Worm (Caenorhabditis elegans) whole organism, L2 larva: ENCODE measurements around the gene F33C8.2.

Experiments used
- C34F6.9 ChIP-seq: fragments of 150-350 bp; optimal IDR thresholded peaks from 2 replicates; lab custom pipeline; 2014; ENCODE audit warnings: missing biosample characterization, missing genetic modification characterization
- F13H6.1 ChIP-seq: sonication (generic microtip); optimal IDR thresholded peaks from 2 replicates; lab custom pipeline; 2016; ENCODE audit warnings: missing genetic modification characterization, missing compliant biosample characterization
- Y55F3AM.14 ChIP-seq: fragments of 200-800 bp; sonication (Bioruptor generic); optimal IDR thresholded peaks from 2 replicates; lab custom pipeline; 2018; ENCODE audit warnings: mild to moderate bottlenecking, missing genetic modification characterization, missing compliant biosample characterization
- ZK546.5 ChIP-seq: sonication (generic microtip); optimal IDR thresholded peaks from 2 replicates; lab custom pipeline; 2017; ENCODE audit warnings: missing biosample characterization, missing genetic modification characterization
- alr-1 ChIP-seq: fragments of 150-350 bp; optimal IDR thresholded peaks from 2 replicates; lab custom pipeline; 2014; ENCODE audit warnings: missing biosample characterization, missing genetic modification characterization
- ama-1 ChIP-seq: fragments of 150-350 bp; optimal IDR thresholded peaks from 2 replicates; lab custom pipeline; 2018; ENCODE audit warnings: inconsistent platforms
- ceh-16 ChIP-seq: fragments of 150-350 bp; optimal IDR thresholded peaks from 2 replicates; lab custom pipeline; 2014; ENCODE audit warnings: missing biosample characterization, missing genetic modification characterization
- ceh-82 ChIP-seq: fragments of 150-350 bp; optimal IDR thresholded peaks from 2 replicates; lab custom pipeline; 2014; ENCODE audit warnings: missing biosample characterization, missing genetic modification characterization
- crh-2 ChIP-seq: sonication (generic microtip); optimal IDR thresholded peaks from 2 replicates; lab custom pipeline; 2017; ENCODE audit warnings: missing biosample characterization, missing genetic modification characterization
- dmd-4 ChIP-seq: sonication (generic microtip); optimal IDR thresholded peaks from 2 replicates; lab custom pipeline; 2017; ENCODE audit warnings: missing biosample characterization, missing genetic modification characterization
- elt-1 ChIP-seq: fragments of 150-350 bp; optimal IDR thresholded peaks from 2 replicates; lab custom pipeline; 2014; ENCODE audit warnings: missing biosample characterization, missing genetic modification characterization
- elt-3 ChIP-seq: sonication (generic microtip); optimal IDR thresholded peaks from 2 replicates; lab custom pipeline; 2017; ENCODE audit warnings: missing biosample characterization, missing genetic modification characterization
- fos-1 ChIP-seq: fragments of 150-350 bp; optimal IDR thresholded peaks from 2 replicates; lab custom pipeline; 2014; ENCODE audit warnings: missing biosample characterization, missing genetic modification characterization
- gmeb-1 ChIP-seq: fragments of 150-350 bp; optimal IDR thresholded peaks from 2 replicates; lab custom pipeline; 2014; ENCODE audit warnings: missing biosample characterization, missing genetic modification characterization
- lin-13 ChIP-seq: fragments of 150-350 bp; optimal IDR thresholded peaks from 2 replicates; lab custom pipeline; 2014; ENCODE audit warnings: missing biosample characterization, missing genetic modification reagents, missing genetic modification characterization
- lin-39 ChIP-seq: fragments of 150-350 bp; optimal IDR thresholded peaks from 2 replicates; lab custom pipeline; 2014; ENCODE audit warnings: missing biosample characterization, missing genetic modification reagents, missing genetic modification characterization
- mab-5 ChIP-seq: fragments of 150-350 bp; optimal IDR thresholded peaks from 2 replicates; lab custom pipeline; 2014; ENCODE audit warnings: missing biosample characterization, missing genetic modification characterization
- mdl-1 ChIP-seq, 2 experiments: fragments of 150-350 bp in 1 of 2; sonication (generic microtip) in 1 of 2; optimal IDR thresholded peaks; 2 replicates each; lab custom pipeline; 2017; ENCODE audit warnings: missing biosample characterization in 2 of 2, missing genetic modification characterization in 2 of 2
- nhr-10 ChIP-seq: sonication (generic microtip); optimal IDR thresholded peaks from 2 replicates; lab custom pipeline; 2017; ENCODE audit warnings: missing biosample characterization, missing genetic modification characterization
- nhr-12 ChIP-seq: fragments of 150-350 bp; optimal IDR thresholded peaks from 2 replicates; lab custom pipeline; 2014; ENCODE audit warnings: missing biosample characterization, missing genetic modification characterization
- nhr-129 ChIP-seq: fragments of 150-350 bp; optimal IDR thresholded peaks from 2 replicates; lab custom pipeline; 2014; ENCODE audit warnings: missing biosample characterization, missing genetic modification characterization
- nhr-23 ChIP-seq: fragments of 150-350 bp; optimal IDR thresholded peaks from 2 replicates; lab custom pipeline; 2014; ENCODE audit warnings: missing biosample characterization, missing genetic modification reagents, missing genetic modification characterization
- nhr-237 ChIP-seq: fragments of 150-350 bp; optimal IDR thresholded peaks from 2 replicates; lab custom pipeline; 2014; ENCODE audit warnings: missing biosample characterization, missing genetic modification characterization
- nhr-25 ChIP-seq: fragments of 150-350 bp; sonication (generic microtip); optimal IDR thresholded peaks from 3 replicates; lab custom pipeline; 2014; ENCODE audit warnings: missing biosample characterization, missing genetic modification characterization
- nhr-6 ChIP-seq: fragments of 150-350 bp; optimal IDR thresholded peaks from 2 replicates; lab custom pipeline; 2014; ENCODE audit warnings: missing biosample characterization, missing genetic modification characterization
- nhr-77 ChIP-seq: fragments of 150-350 bp; optimal IDR thresholded peaks from 2 replicates; lab custom pipeline; 2014; ENCODE audit warnings: missing biosample characterization, missing genetic modification characterization
- sem-4 ChIP-seq: fragments of 150-350 bp; optimal IDR thresholded peaks from 2 replicates; lab custom pipeline; 2014; ENCODE audit warnings: missing biosample characterization, missing genetic modification reagents, missing genetic modification characterization
- skn-1 ChIP-seq: sonication (generic microtip); optimal IDR thresholded peaks from 2 replicates; lab custom pipeline; 2017; ENCODE audit warnings: missing biosample characterization, missing genetic modification characterization
- snpc-4 ChIP-seq: fragments of 150-350 bp; optimal IDR thresholded peaks from 2 replicates; lab custom pipeline; 2014; ENCODE audit warnings: missing biosample characterization, missing genetic modification characterization
- unc-39 ChIP-seq: fragments of 150-350 bp; optimal IDR thresholded peaks from 2 replicates; lab custom pipeline; 2014; ENCODE audit warnings: missing biosample characterization, missing genetic modification characterization
- unc-62 ChIP-seq: fragments of 150-350 bp; optimal IDR thresholded peaks from 2 replicates; lab custom pipeline; 2014; ENCODE audit warnings: missing biosample characterization, missing genetic modification reagents, missing genetic modification characterization
- zag-1 ChIP-seq: fragments of 150-350 bp; optimal IDR thresholded peaks from 2 replicates; lab custom pipeline; 2014; ENCODE audit warnings: missing biosample characterization, missing genetic modification characterization
- ztf-1 ChIP-seq: fragments of 200-800 bp; sonication (Bioruptor generic); conservative IDR thresholded peaks from 2 replicates; pipeline ENCODE4 v1.3.6; 2022; ENCODE audit warnings: missing genetic modification characterization, missing compliant biosample characterization
- ztf-11 ChIP-seq: sonication (generic microtip); optimal IDR thresholded peaks from 2 replicates; lab custom pipeline; 2017; ENCODE audit warnings: missing biosample characterization, missing genetic modification characterization
- ztf-4 ChIP-seq: fragments of 150-350 bp; optimal IDR thresholded peaks from 2 replicates; lab custom pipeline; 2014; ENCODE audit warnings: missing biosample characterization, missing genetic modification characterization

The F33C8.2 gene

DNA sequence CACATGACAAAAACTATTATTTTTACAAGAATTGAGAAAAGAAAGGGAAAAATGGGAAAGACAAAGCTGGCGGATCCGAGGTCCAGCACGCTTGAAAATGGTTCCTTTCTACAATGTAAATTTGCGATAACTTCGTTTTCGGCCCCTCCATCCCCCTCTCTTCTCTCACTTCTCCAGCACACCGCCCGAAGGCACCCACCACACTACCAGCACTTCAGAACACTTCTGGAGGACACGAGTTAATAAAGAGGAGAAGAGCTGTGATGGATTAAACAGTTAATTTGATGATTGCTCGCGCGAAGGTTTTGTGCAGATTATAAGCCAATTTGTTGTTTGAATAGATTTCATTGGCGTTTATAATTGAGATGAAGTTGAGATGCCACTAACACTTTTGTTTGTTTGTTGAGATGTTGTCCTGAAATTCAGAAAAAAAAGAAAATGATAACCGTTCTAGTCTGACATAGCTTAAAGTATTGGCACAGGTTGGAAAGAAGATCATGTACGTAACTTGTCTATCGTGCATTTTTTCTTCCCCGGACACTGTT lies 26.5 kb upstream of the F33C8.2 start:
- TF ChIP-seq ceh-16 (tag; lab: Kevin White, UChicago) (no peak), unc-39 (tag; lab: Kevin White, UChicago) (no peak), ama-1 (lab: Kevin White, UChicago) (no peak), lin-39 (tag; lab: Kevin White, UChicago) (no peak), sem-4 (no peak), unc-62 (GFP tag; lab: Kevin White, UChicago) (no peak), fos-1 (tag; lab: Kevin White, UChicago) (no peak), F13H6.1 (tag; lab: Kevin White, UChicago) (no peak), dmd-4 (tag; lab: Kevin White, UChicago) (no peak), nhr-12 (no peak), ztf-1 (no peak), nhr-129 (tag; lab: Kevin White, UChicago) (no peak), lin-13 (no peak), crh-2 (tag; lab: Kevin White, UChicago) (no peak), nhr-23 (tag; lab: Kevin White, UChicago) (no peak), alr-1 (tag; lab: Kevin White, UChicago) (no peak)

DNA sequence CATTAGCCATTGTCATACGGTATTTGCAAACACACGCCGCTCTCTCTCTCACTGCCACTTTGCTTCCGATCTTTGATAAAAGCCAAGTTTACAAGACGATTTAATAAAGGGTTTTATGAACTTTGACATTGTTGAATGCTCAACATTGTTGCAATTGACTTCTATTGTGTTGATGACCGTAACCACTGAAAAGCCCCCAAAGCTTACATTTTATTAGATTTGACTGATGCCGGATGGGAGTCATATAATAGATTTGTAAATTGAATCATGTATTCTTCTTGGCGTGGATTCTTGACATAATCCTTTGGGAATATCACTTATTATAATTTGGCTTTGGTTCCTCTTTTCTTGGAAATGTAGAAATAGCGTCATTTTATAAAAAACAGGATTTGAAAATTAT lies 25.3 kb upstream of the F33C8.2 start:
- TF ChIP-seq gmeb-1, result no peak
- no peak for TF ChIP-seq crh-2 (tag; lab: Kevin White, UChicago)
- no peak for TF ChIP-seq nhr-25 (tag; lab: Kevin White, UChicago)
- TF ChIP-seq nhr-6 (tag; lab: Kevin White, UChicago), result no peak
- TF ChIP-seq elt-1 (tag; lab: Kevin White, UChicago), result no peak
- no peak for TF ChIP-seq nhr-12
- no peak for TF ChIP-seq ztf-4 (tag; lab: Kevin White, UChicago)
- TF ChIP-seq, all 48 proteins: peak for 0

DNA sequence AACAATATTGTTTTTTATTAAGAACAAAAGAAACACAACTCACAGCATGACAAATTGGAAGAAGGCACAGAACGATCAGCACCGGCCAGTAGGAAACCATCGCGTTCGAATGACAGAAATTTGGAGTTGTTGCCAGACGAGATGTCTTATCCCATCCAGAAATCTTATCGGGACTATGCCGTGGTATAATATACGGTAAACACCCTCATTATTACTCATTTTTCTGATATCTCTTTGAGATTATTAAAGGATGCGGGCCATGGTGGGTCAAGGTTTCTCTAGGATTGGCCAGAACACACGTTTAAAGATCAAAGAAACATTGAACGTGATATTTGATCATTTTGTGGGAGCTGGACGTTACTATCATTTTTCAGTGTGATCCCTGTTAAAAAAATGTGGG lies 21.3 kb upstream of the F33C8.2 start, which contains the start of gene hch-1:
Gene hch-1, minus strand, starts transcription at position 112 of the 400 bp plus-strand sequence.
- no peak for TF ChIP-seq C34F6.9
- no peak for TF ChIP-seq mab-5
- TF ChIP-seq Y55F3AM.14, result no peak
- TF ChIP-seq mdl-1 (tag; optimal IDR thresholded peaks at IDR 0.05; lab: Kevin White, UChicago), result no peak
- TF ChIP-seq nhr-77 (tag; lab: Kevin White, UChicago), result no peak
- no peak for TF ChIP-seq zag-1 (tag; lab: Kevin White, UChicago)
- no peak for TF ChIP-seq nhr-10
- TF ChIP-seq nhr-129 (tag; lab: Kevin White, UChicago), result no peak
- TF ChIP-seq F13H6.1 (tag; lab: Kevin White, UChicago), result no peak
- TF ChIP-seq ztf-4 (tag; lab: Kevin White, UChicago), result no peak
- TF ChIP-seq ztf-11 (tag; lab: Kevin White, UChicago), result no peak
- no peak for TF ChIP-seq alr-1 (tag; lab: Kevin White, UChicago)
- TF ChIP-seq crh-2 (tag; lab: Kevin White, UChicago), result no peak
- no peak for TF ChIP-seq nhr-12

DNA sequence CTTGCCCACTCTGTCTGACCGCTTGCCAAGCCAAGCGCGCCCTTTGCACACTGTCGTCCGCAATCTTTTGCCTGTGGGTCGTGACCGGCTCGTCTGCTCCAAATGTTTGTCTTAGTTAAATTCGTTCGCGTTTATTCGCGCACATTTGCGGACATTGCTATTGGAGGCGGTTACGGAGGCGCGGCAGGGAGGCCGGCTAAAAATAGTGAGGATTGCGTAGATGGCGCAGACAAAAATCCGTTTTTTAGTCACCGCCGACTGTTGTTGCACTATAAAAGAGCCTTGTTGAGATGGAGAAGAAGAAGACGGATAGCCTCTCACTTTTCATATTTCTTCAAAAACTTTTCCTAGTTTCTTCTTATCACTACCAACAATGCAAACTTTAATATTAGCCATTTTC lies 19.7 kb upstream of the F33C8.2 start, which contains the start of gene F40E10.5:
Gene F40E10.5, plus strand, starts transcription at position 301 of the 400 bp plus-strand sequence.
- TF ChIP-seq nhr-23 (tag; lab: Kevin White, UChicago) (no peak), crh-2 (tag; lab: Kevin White, UChicago) (no peak), elt-1 (tag; lab: Kevin White, UChicago) (no peak), nhr-6 (tag; lab: Kevin White, UChicago) (no peak), elt-3 (tag; lab: Kevin White, UChicago) (no peak), ztf-4 (tag; lab: Kevin White, UChicago) (no peak), sem-4 (no peak), C34F6.9 (no peak), ztf-11 (tag; lab: Kevin White, UChicago) (no peak), unc-62 (GFP tag; lab: Kevin White, UChicago) (no peak), ceh-82 (no peak), skn-1 (tag; lab: Kevin White, UChicago) (no peak), ZK546.5 (no peak)

DNA sequence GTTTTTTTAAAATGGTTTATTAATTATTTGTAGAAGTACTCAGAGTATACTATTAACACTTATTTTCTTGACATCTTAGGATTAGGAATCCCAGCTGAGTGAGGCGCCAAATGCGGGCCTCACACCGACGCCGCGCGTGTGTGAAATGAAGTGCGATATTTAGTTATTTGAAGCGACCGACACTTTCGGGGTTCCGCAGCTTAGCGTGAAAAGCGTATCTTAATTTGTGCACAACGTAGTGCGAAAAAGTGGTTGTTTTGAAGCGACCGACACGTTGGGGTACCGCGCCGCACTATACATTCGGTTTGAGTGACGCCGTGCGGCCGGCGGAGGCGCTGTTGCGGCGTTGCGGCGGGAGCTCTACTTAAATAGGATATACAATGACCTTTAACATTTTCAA lies 16.3 kb upstream of the F33C8.2 start:
- TF ChIP-seq nhr-237 (tag; lab: Kevin White, UChicago) (no peak), snpc-4 (peak; percentile 31), lin-13 (no peak)
